Fruit fly (Drosophila melanogaster) whole organism, embryonic: ENCODE data around the gene CG9628.

ENCODE experiments used
- ATbp ChIP-seq: fragments of 200-800 bp; sonication (Bioruptor generic); optimal IDR thresholded peaks from 2 replicates; lab custom pipeline; 2017; ENCODE audit warnings: missing biosample characterization, mild to moderate bottlenecking, missing genetic modification characterization, missing genetic modification reagents
- Adf1 ChIP-seq: fragments of 200-800 bp; sonication (Bioruptor generic); IDR thresholded peaks from 2 replicates; pipeline ENCODE4 v1.3.6; 2022; ENCODE audit warnings: missing biosample characterization, missing genetic modification characterization
- BtbVII ChIP-seq: fragments of 200-800 bp; sonication (Bioruptor generic); optimal IDR thresholded peaks from 3 replicates; lab custom pipeline; 2017; ENCODE audit warnings: missing biosample characterization, mild to moderate bottlenecking, missing genetic modification characterization
- CG12299 ChIP-seq: fragments of 200-800 bp; sonication (Bioruptor generic); optimal IDR thresholded peaks from 2 replicates; lab custom pipeline; 2018; ENCODE audit warnings: missing biosample characterization, mild to moderate bottlenecking, missing genetic modification characterization
- CG14667 ChIP-seq: fragments of 200-800 bp; sonication (Bioruptor generic); IDR thresholded peaks from 2 replicates; pipeline ENCODE4 v1.3.6; 2022; ENCODE audit warnings: missing biosample characterization, missing genetic modification characterization
- CG15269 ChIP-seq: fragments of 200-800 bp; sonication (Bioruptor generic); optimal IDR thresholded peaks from 2 replicates; lab custom pipeline; 2018; ENCODE audit warnings: missing biosample characterization, mild to moderate bottlenecking, missing genetic modification characterization, moderate library complexity
- CG15479 ChIP-seq: fragments of 200-800 bp; sonication (Bioruptor generic); optimal IDR thresholded peaks from 3 replicates; lab custom pipeline; 2019; ENCODE audit warnings: missing biosample characterization, mild to moderate bottlenecking, missing genetic modification characterization, moderate library complexity
- CG16779 ChIP-seq: fragments of 200-800 bp; sonication (Bioruptor generic); IDR thresholded peaks from 2 replicates; pipeline ENCODE4 v1.3.6; 2022; ENCODE audit warnings: missing biosample characterization, missing genetic modification characterization
- CG16815 ChIP-seq: fragments of 200-800 bp; sonication (Bioruptor generic); optimal IDR thresholded peaks from 3 replicates; lab custom pipeline; 2017; ENCODE audit warnings: missing biosample characterization, mild to moderate bottlenecking, missing genetic modification characterization
- CG1792 ChIP-seq: fragments of 200-800 bp; sonication (Bioruptor generic); optimal IDR thresholded peaks from 2 replicates; lab custom pipeline; 2016; ENCODE audit warnings: missing biosample characterization, missing genetic modification characterization
- CG1832 ChIP-seq: fragments of 200-800 bp; sonication (Bioruptor generic); optimal IDR thresholded peaks from 2 replicates; lab custom pipeline; 2017; ENCODE audit warnings: missing biosample characterization, mild to moderate bottlenecking, missing genetic modification characterization, inconsistent platforms
- CG2116 ChIP-seq: fragments of 200-800 bp; sonication (Bioruptor generic); optimal IDR thresholded peaks from 3 replicates; lab custom pipeline; 2018; ENCODE audit warnings: missing biosample characterization, mild to moderate bottlenecking, missing genetic modification characterization
- CG30403 ChIP-seq: fragments of 200-800 bp; sonication (Bioruptor generic); optimal IDR thresholded peaks from 3 replicates; lab custom pipeline; 2016; ENCODE audit warnings: missing biosample characterization, missing genetic modification characterization
- CG31224 ChIP-seq: fragments of 200-800 bp; sonication (Bioruptor generic); IDR thresholded peaks from 2 replicates; pipeline ENCODE4 v1.3.6; 2022; ENCODE audit warnings: missing biosample characterization, missing genetic modification characterization
- CG3163 ChIP-seq: fragments of 200-800 bp; sonication (Bioruptor generic); optimal IDR thresholded peaks from 3 replicates; lab custom pipeline; 2016; ENCODE audit warnings: missing biosample characterization, missing genetic modification characterization
- CG4360 ChIP-seq: fragments of 200-800 bp; sonication (Bioruptor generic); IDR thresholded peaks from 2 replicates; pipeline ENCODE4 v1.3.6; 2022; ENCODE audit warnings: missing biosample characterization, missing genetic modification characterization
- CG7839 ChIP-seq: fragments of 200-800 bp; sonication (Bioruptor generic); optimal IDR thresholded peaks from 3 replicates; lab custom pipeline; 2018; ENCODE audit warnings: missing biosample characterization, mild to moderate bottlenecking, missing genetic modification characterization, moderate library complexity
- CG7987 ChIP-seq: fragments of 200-800 bp; sonication (Bioruptor generic); optimal IDR thresholded peaks from 2 replicates; lab custom pipeline; 2018; ENCODE audit warnings: missing biosample characterization, mild to moderate bottlenecking, missing genetic modification characterization, moderate library complexity
- CHES-1-like ChIP-seq: fragments of 200-800 bp; sonication (Bioruptor generic); optimal IDR thresholded peaks from 2 replicates; lab custom pipeline; 2016; ENCODE audit warnings: missing biosample characterization, missing genetic modification characterization
- Chrac-16 ChIP-seq: fragments of 200-800 bp; sonication (Bioruptor generic); optimal IDR thresholded peaks from 3 replicates; lab custom pipeline; 2016; ENCODE audit warnings: missing biosample characterization, missing genetic modification characterization
- Elba2 ChIP-seq: fragments of 200-800 bp; sonication (Bioruptor generic); optimal IDR thresholded peaks from 3 replicates; lab custom pipeline; 2016; ENCODE audit warnings: missing biosample characterization, missing genetic modification characterization
- Gug ChIP-seq: fragments of 200-800 bp; sonication (Bioruptor generic); IDR thresholded peaks from 4 replicates; pipeline ENCODE4 v1.3.6; 2022; ENCODE audit warnings: missing biosample characterization, missing genetic modification characterization
- HLH54F ChIP-seq: fragments of 200-800 bp; sonication (Bioruptor generic); optimal IDR thresholded peaks from 3 replicates; lab custom pipeline; 2016; ENCODE audit warnings: missing biosample characterization, missing genetic modification characterization
- Spps ChIP-seq: fragments of 200-800 bp; sonication (Bioruptor generic); optimal IDR thresholded peaks from 2 replicates; lab custom pipeline; 2018; ENCODE audit warnings: missing biosample characterization, mild to moderate bottlenecking, missing genetic modification characterization
- Sry-δ ChIP-seq: fragments of 200-800 bp; sonication (Bioruptor generic); optimal IDR thresholded peaks from 2 replicates; lab custom pipeline; 2016; ENCODE audit warnings: missing biosample characterization, missing genetic modification characterization
- Stat92E ChIP-seq, 3 experiments: fragments of >200 bp in 2 of 3; fragments of 200-800 bp in 1 of 3; sonication (Bioruptor generic) in 1 of 3; optimal IDR thresholded peaks; 2 replicates each; lab custom pipeline; 2017 to 2019; ENCODE audit warnings: missing biosample characterization in 3 of 3, missing genetic modification characterization in 3 of 3, mild to moderate bottlenecking in 1 of 3, moderate library complexity in 1 of 3
- TFAM ChIP-seq: fragments of 200-800 bp; sonication (Bioruptor generic); optimal IDR thresholded peaks from 2 replicates; lab custom pipeline; 2017; ENCODE audit warnings: missing biosample characterization, missing genetic modification characterization, inconsistent platforms
- amos ChIP-seq: fragments of 200-800 bp; sonication (Bioruptor generic); IDR thresholded peaks from 2 replicates; pipeline ENCODE4 v1.3.6; 2022; ENCODE audit warnings: missing biosample characterization, missing genetic modification characterization; ENCODE audit not compliant: partially characterized antibody
- bigmax ChIP-seq: fragments of 200-800 bp; sonication (Bioruptor generic); optimal IDR thresholded peaks from 2 replicates; lab custom pipeline; 2018; ENCODE audit warnings: missing biosample characterization, mild to moderate bottlenecking, missing genetic modification characterization
- chinmo ChIP-seq: fragments of 200-800 bp; sonication (Bioruptor generic); IDR thresholded peaks from 4 replicates; pipeline ENCODE4 v1.3.6; 2022; ENCODE audit warnings: missing biosample characterization, missing genetic modification characterization; ENCODE audit not compliant: partially characterized antibody
- crol ChIP-seq: fragments of 200-800 bp; sonication (Bioruptor generic); IDR thresholded peaks from 2 replicates; pipeline ENCODE4 v1.3.6; 2022; ENCODE audit warnings: missing biosample characterization, missing genetic modification characterization
- dmrt11E ChIP-seq: fragments of 200-800 bp; sonication (Bioruptor generic); optimal IDR thresholded peaks from 3 replicates; lab custom pipeline; 2018; ENCODE audit warnings: missing biosample characterization, mild to moderate bottlenecking, missing genetic modification characterization, moderate library complexity
- esg ChIP-seq: fragments of 200-800 bp; sonication (Bioruptor generic); conservative IDR thresholded peaks from 2 replicates; pipeline ENCODE4 v1.3.6; 2022; ENCODE audit warnings: missing biosample characterization, missing genetic modification characterization
- gcm2 ChIP-seq: fragments of 200-800 bp; sonication (Bioruptor generic); optimal IDR thresholded peaks from 2 replicates; lab custom pipeline; 2016; ENCODE audit warnings: missing biosample characterization, missing genetic modification characterization
- gsb-n ChIP-seq: fragments of 200-800 bp; sonication (Bioruptor generic); optimal IDR thresholded peaks from 3 replicates; lab custom pipeline; 2018; ENCODE audit warnings: missing biosample characterization, mild to moderate bottlenecking, missing genetic modification characterization
- insv ChIP-seq, 2 experiments: fragments of 200-800 bp; sonication (Bioruptor generic); optimal IDR thresholded peaks; 3 replicates each; lab custom pipeline; 2016 to 2018; ENCODE audit warnings: missing biosample characterization in 2 of 2, missing genetic modification characterization in 2 of 2
- knrl ChIP-seq: fragments of 200-800 bp; sonication (Bioruptor generic); IDR thresholded peaks from 3 replicates; pipeline ENCODE4 v1.3.6; 2022; ENCODE audit warnings: missing biosample characterization, missing genetic modification characterization; ENCODE audit not compliant: partially characterized antibody
- luna ChIP-seq: fragments of 200-800 bp; sonication (Bioruptor generic); optimal IDR thresholded peaks from 2 replicates; lab custom pipeline; 2016; ENCODE audit warnings: missing biosample characterization, missing genetic modification characterization
- pfk ChIP-seq: fragments of 200-800 bp; sonication (Bioruptor generic); optimal IDR thresholded peaks from 2 replicates; lab custom pipeline; 2018; ENCODE audit warnings: missing biosample characterization, mild to moderate bottlenecking, missing genetic modification characterization, moderate library complexity
- ro ChIP-seq: fragments of 200-800 bp; sonication (Bioruptor generic); IDR thresholded peaks from 2 replicates; pipeline ENCODE4 v1.3.6; 2022; ENCODE audit warnings: missing biosample characterization, missing genetic modification characterization
- row ChIP-seq: fragments of 200-800 bp; sonication (Bioruptor generic); IDR thresholded peaks from 3 replicates; pipeline ENCODE4 v1.3.6; 2022; ENCODE audit warnings: missing biosample characterization, missing genetic modification characterization
- so ChIP-seq: fragments of 200-800 bp; sonication (Bioruptor generic); IDR thresholded peaks from 3 replicates; pipeline ENCODE4 v1.3.6; 2022; ENCODE audit warnings: missing biosample characterization, missing genetic modification characterization
- sqz ChIP-seq: fragments of 200-800 bp; sonication (Bioruptor generic); optimal IDR thresholded peaks from 3 replicates; lab custom pipeline; 2018; ENCODE audit warnings: missing biosample characterization, mild to moderate bottlenecking, missing genetic modification characterization
- tgo ChIP-seq: fragments of 200-800 bp; sonication (Bioruptor generic); IDR thresholded peaks from 3 replicates; pipeline ENCODE4 v1.3.6; 2022; ENCODE audit warnings: missing biosample characterization, missing genetic modification characterization
- tll ChIP-seq, 2 experiments: fragments of 200-800 bp in 1 of 2; fragments of >200 bp in 1 of 2; sonication (Bioruptor generic) in 1 of 2; optimal IDR thresholded peaks; 2 replicates each; lab custom pipeline; 2017 to 2019; ENCODE audit warnings: missing biosample characterization in 2 of 2, missing genetic modification characterization in 2 of 2, mild to moderate bottlenecking in 1 of 2, moderate library complexity in 1 of 2
- ttk ChIP-seq: fragments of 200-800 bp; sonication (Bioruptor generic); IDR thresholded peaks from 2 replicates; pipeline ENCODE4 v2.1.2; 2022; ENCODE audit warnings: missing biosample characterization, missing genetic modification characterization
- vfl ChIP-seq: fragments of 200-800 bp; sonication (Bioruptor generic); optimal IDR thresholded peaks from 2 replicates; lab custom pipeline; 2016; ENCODE audit warnings: missing biosample characterization, missing genetic modification characterization

The CG9628 gene

DNA sequence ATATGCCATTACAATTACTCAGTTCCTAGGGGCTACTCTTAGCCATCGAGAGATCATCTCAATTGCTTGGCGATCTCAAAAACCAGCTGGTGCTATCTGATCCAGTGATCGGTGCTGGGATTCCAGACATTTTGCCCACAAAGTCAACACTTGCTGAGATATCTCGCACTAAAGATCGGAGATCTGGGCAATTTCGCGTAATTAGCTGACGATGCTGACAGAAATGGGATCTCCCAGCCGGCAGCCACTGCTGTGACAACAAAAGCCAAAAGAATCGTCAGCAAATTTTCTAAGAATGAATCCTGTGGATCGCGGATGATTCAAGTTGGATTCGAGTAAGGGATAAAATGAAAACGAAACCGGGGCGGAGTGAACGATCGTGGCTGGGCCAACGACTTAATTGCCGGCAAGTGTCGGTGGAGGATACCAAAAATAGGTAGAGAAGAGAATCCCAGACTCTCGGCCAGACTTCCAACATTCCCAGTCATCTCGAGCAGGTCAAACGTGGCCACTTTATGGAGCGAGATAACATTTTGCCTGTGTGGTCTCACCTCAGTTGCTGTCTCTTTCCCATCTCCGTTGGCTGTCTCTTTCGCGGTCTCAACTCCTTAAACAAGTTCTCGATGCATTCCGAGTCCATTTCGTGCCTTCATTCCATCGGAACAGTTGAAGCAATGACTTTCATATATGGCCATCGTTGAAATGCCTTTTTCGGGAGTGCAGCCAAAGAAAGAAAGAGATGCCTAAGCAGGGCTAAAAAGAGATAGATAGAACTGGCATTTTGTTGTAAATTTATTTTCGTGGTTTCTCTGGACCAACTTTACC, 15.3 kb downstream of the CG9628 start (continued):
- TF ChIP-seq vfl (GFP tag; lab: Kevin White, UChicago) (no peak), Sry-δ (no peak), CG3163 (GFP tag; lab: Kevin White, UChicago) (no peak), gcm2 (GFP tag; lab: Kevin White, UChicago) (no peak), Gug (GFP tag; lab: Robert Waterston, UW) (no peak), sqz (no peak), crol (GFP tag; lab: Robert Waterston, UW) (no peak), Stat92E (GFP tag; optimal IDR thresholded peaks at IDR 0.05; lab: Kevin White, UChicago) (peak in 1 of 3 experiments; percentile 4), row (no peak), amos (no peak), tll (GFP tag; optimal IDR thresholded peaks at IDR 0.05; lab: Kevin White, UChicago) (peak in 1 of 2 experiments; percentile 88), BtbVII (GFP tag; lab: Kevin White, UChicago) (no peak), HLH54F (no peak), insv (GFP tag; optimal IDR thresholded peaks at IDR 0.05; lab: Kevin White, UChicago) (peak in 1 of 2 experiments; percentile 22), CG7839 (no peak), CHES-1-like (GFP tag; lab: Kevin White, UChicago) (no peak), ttk (GFP tag; lab: Robert Waterston, UW) (no peak), bigmax (GFP tag; lab: Kevin White, UChicago) (no peak), CG31224 (GFP tag; lab: Robert Waterston, UW) (no peak), CG15479 (GFP tag; lab: Kevin White, UChicago) (peak; percentile 13), luna (GFP tag; lab: Kevin White, UChicago) (no peak), pfk (GFP tag; lab: Kevin White, UChicago) (peak; percentile 77), TFAM (GFP tag; lab: Kevin White, UChicago) (no peak), CG30403 (GFP tag; lab: Kevin White, UChicago) (no peak), gsb-n (tag; lab: Kevin White, UChicago) (no peak), so (no peak), CG7987 (no peak), Adf1 (GFP tag; lab: Robert Waterston, UW) (no peak), chinmo (GFP tag; lab: Robert Waterston, UW) (no peak), dmrt11E (tag; lab: Kevin White, UChicago) (no peak), ATbp (GFP tag; lab: Kevin White, UChicago) (no peak), Elba2 (GFP tag; lab: Kevin White, UChicago) (no peak), CG12299 (no peak), CG15269 (no peak), CG16815 (GFP tag; lab: Kevin White, UChicago) (no peak), CG16779 (GFP tag; lab: Robert Waterston, UW) (no peak), CG4360 (peak; percentile 71), Spps (tag; lab: Kevin White, UChicago) (no peak), esg (GFP tag; lab: Robert Waterston, UW) (no peak), CG1832 (GFP tag; lab: Kevin White, UChicago) (peak; percentile 42), CG14667 (GFP tag; lab: Robert Waterston, UW) (no peak), CG2116 (GFP tag; lab: Kevin White, UChicago) (no peak), ro (GFP tag; lab: Robert Waterston, UW) (no peak), Chrac-16 (GFP tag; lab: Kevin White, UChicago) (no peak), knrl (GFP tag; lab: Robert Waterston, UW) (no peak), CG1792 (GFP tag; lab: Kevin White, UChicago) (no peak), tgo (no peak)
